Worm (Caenorhabditis elegans): ENCODE measurements around the gene ZK856.4.

The ZK856.4 gene

DNA sequence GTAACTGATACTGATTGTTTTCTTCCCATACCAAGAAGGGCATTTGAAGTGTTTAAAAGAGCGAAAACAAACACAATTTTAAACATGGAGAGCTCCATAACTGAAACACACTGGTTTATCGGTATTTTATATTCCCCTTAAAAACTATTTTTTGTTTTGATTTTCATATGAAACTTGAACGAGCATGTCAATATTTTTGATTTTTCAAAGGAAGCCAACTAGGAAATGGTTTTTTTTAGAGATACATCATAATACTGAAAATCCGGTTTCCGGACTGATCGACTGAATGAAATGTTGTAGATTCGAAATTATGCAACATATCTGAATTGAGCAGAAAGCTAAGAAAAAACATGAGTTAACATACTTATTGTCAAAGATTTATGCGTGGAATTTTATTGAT, 44.2 kb downstream of the ZK856.4 start, which contains the start of gene ttr-19:
ttr-19 (minus strand) TSS at position 101 of the 400 bp plus-strand sequence.
- TF ChIP-seq unc-62 (GFP tag; optimal IDR thresholded peaks at IDR 0.05) (no peak), nhr-2 (tag; optimal IDR thresholded peaks at IDR 0.05) (no peak), flh-1 (GFP tag; optimal IDR thresholded peaks at IDR 0.05) (no peak), ces-1 (GFP tag; optimal IDR thresholded peaks at IDR 0.05) (no peak), nhr-12 (tag; optimal IDR thresholded peaks at IDR 0.05) (no peak), zip-8 (tag; optimal IDR thresholded peaks at IDR 0.05) (no peak), nhr-237 (tag; optimal IDR thresholded peaks at IDR 0.05) (no peak), unc-120 (tag; optimal IDR thresholded peaks at IDR 0.05; ENCODE audit: poor library complexity, severe bottlenecking) (no peak), snpc-4 (tag; optimal IDR thresholded peaks at IDR 0.05) (no peak), sptf-1 (tag; optimal IDR thresholded peaks at IDR 0.05) (no peak), tbx-8 (GFP tag; optimal IDR thresholded peaks at IDR 0.05) (no peak), nhr-76 (tag; optimal IDR thresholded peaks at IDR 0.05) (no peak), elt-3 (tag; optimal IDR thresholded peaks at IDR 0.05) (no peak), bed-3 (GFP tag; optimal IDR thresholded peaks at IDR 0.05) (no peak), ceh-39 (tag; optimal IDR thresholded peaks at IDR 0.05) (no peak), ztf-11 (tag; optimal IDR thresholded peaks at IDR 0.05) (no peak), sem-2 (GFP tag; optimal IDR thresholded peaks at IDR 0.05) (no peak), ceh-43 (GFP tag; optimal IDR thresholded peaks at IDR 0.05) (no peak), mep-1 (tag; optimal IDR thresholded peaks at IDR 0.05) (no peak)

DNA sequence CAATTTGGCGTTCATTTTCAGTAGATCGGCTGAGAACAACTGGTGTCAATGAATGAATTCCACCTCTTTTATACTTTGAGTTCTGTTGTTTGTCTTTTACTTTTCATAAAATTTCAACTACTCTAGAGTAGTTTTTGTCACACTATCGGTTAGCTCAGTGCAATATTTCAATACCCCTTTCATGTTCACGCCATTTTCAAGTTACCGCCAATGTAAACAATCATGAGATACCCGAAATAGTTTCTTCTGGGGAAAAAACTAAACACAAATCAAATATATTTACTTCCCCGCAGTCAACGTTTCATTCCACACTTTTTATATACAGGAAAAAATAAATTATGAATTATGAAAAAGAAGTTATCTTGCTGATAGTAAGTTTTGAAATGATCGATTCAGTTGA, 45.3 kb downstream of the ZK856.4 start, which contains the start of gene fipr-4:
fipr-4 (minus strand) TSS at position 101 of the 400 bp plus-strand sequence.
- TF ChIP-seq cnd-1 (tag; optimal IDR thresholded peaks at IDR 0.05) (no peak), nhr-76 (tag; optimal IDR thresholded peaks at IDR 0.05) (no peak), ceh-39 (tag; optimal IDR thresholded peaks at IDR 0.05) (no peak), lsy-2 (tag; optimal IDR thresholded peaks at IDR 0.05) (no peak), nhr-12 (tag; optimal IDR thresholded peaks at IDR 0.05) (no peak), pha-4 (tag; optimal IDR thresholded peaks at IDR 0.05) (no peak), elt-3 (tag; optimal IDR thresholded peaks at IDR 0.05) (no peak), mab-5 (tag; optimal IDR thresholded peaks at IDR 0.05) (no peak), drap-1 (GFP tag; optimal IDR thresholded peaks at IDR 0.05) (no peak), blmp-1 (tag; optimal IDR thresholded peaks at IDR 0.05) (no peak), nhr-28 (tag; optimal IDR thresholded peaks at IDR 0.05) (no peak), mep-1 (tag; optimal IDR thresholded peaks at IDR 0.05) (no peak), hlh-1 (tag; optimal IDR thresholded peaks at IDR 0.05) (no peak), unc-39 (tag; optimal IDR thresholded peaks at IDR 0.05) (no peak)

DNA sequence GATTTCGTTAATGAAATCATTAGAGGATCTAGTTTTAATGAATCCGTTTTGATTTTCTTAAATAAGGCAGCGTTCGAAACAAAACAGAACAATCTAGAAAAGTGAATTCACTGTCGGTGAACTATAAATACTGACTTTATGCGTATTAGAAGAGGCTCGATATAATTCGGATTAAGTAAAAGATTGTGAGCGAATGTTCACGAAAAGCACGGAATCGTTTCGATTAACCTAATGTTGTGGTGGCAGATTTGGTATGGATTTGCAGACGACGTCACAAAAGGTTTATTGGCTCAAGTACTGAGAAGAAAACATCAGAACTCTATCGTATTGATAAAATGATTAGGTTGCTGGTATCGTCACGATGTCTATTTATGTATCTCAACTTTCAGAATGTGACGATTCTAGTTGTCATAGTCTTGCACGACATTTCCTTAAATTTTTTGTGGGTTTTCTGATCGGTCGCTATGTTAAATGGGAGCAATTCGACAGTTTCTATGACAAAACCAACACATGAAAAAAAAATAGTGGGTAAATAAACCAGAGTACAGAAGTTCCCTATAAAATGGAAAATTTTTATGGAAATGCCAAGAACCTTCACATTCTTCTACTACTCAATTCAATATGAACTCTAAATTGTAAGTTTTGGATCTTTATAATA, 46.3 kb downstream of the ZK856.4 start, which contains the start of the genes pyt-1 and fipr-7:
pyt-1 (minus strand) TSS at position 101 of the 658 bp plus-strand sequence.
fipr-7 (plus strand) TSS at position 608 of the 658 bp plus-strand sequence.
- TF ChIP-seq ces-1 (GFP tag; optimal IDR thresholded peaks at IDR 0.05) = no peak
- TF ChIP-seq mab-5 (tag; optimal IDR thresholded peaks at IDR 0.05) = no peak
- TF ChIP-seq ham-2 (GFP tag; optimal IDR thresholded peaks at IDR 0.05) = no peak
- no peak for TF ChIP-seq lin-32 (GFP tag; optimal IDR thresholded peaks at IDR 0.05)
- no peak for TF ChIP-seq elt-1 (tag; optimal IDR thresholded peaks at IDR 0.05; ENCODE audit: borderline replicate concordance, insufficient read depth)
- TF ChIP-seq tbx-8 (GFP tag; optimal IDR thresholded peaks at IDR 0.05) = no peak
- no peak for TF ChIP-seq unc-120 (tag; optimal IDR thresholded peaks at IDR 0.05; ENCODE audit: poor library complexity, severe bottlenecking)
- no peak for TF ChIP-seq nhr-12 (tag; optimal IDR thresholded peaks at IDR 0.05)

DNA sequence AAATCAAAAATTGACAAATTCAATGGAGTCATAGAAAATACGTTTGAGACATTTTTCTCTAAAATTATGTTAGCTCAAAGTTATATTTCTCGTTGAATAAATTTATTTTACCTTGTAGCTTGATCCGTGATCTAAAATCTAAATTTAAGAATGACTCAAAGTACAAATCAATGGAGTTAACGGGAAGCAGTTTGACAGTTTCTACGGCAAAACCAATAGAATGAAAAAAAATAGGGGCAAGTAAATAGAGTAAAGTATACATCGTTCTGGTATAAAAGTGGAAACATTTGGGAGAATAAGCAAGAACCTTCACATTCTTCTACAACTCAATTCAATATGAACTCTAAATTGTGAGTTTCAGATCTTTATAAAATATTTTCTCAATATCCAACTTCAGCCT, 47.8 kb downstream of the ZK856.4 start, which contains the start of gene fipr-6:
fipr-6 (plus strand) TSS at position 301 of the 400 bp plus-strand sequence.
- no peak for TF ChIP-seq ceh-39 (tag; optimal IDR thresholded peaks at IDR 0.05)
- TF ChIP-seq unc-39 (tag; optimal IDR thresholded peaks at IDR 0.05) = no peak
- no peak for TF ChIP-seq unc-120 (tag; optimal IDR thresholded peaks at IDR 0.05; ENCODE audit: poor library complexity, severe bottlenecking)
- no peak for TF ChIP-seq elt-3 (tag; optimal IDR thresholded peaks at IDR 0.05)
- TF ChIP-seq bed-3 (GFP tag; optimal IDR thresholded peaks at IDR 0.05) = no peak
- TF ChIP-seq snpc-4 (tag; optimal IDR thresholded peaks at IDR 0.05) = no peak
- no peak for TF ChIP-seq cnd-1 (tag; optimal IDR thresholded peaks at IDR 0.05)
- no peak for TF ChIP-seq ces-1 (GFP tag; optimal IDR thresholded peaks at IDR 0.05)
- TF ChIP-seq drap-1 (GFP tag; optimal IDR thresholded peaks at IDR 0.05) = no peak
- TF ChIP-seq unc-62 (GFP tag; optimal IDR thresholded peaks at IDR 0.05) = no peak
- no peak for TF ChIP-seq nhr-28 (tag; optimal IDR thresholded peaks at IDR 0.05)
- TF ChIP-seq nhr-237 (tag; optimal IDR thresholded peaks at IDR 0.05) = no peak
- no peak for TF ChIP-seq sem-2 (GFP tag; optimal IDR thresholded peaks at IDR 0.05)
